Worm (Caenorhabditis elegans): Measurements from ENCODE around the gene K10D2.5.

Gene K10D2.5

DNA sequence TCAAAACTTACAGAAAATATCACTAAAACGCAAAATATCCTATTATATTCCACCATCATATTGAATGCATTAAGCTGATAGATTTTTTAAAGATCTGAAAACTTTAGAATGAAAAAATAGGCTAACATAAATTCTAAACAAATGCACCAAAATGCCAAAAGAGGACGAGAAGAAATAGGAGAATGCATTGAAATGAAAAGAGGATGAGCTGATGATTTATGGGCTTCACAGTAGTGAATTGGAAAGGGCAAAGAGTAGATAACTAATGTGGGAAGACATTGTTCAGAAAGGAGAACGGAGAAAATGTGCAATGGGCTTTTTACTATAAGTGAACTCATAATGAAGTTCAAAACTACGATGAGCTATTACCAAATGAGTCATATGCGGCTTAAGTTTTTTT lies 45.0 kb downstream of the K10D2.5 start, which contains the start of gene cutl-19:
Gene cutl-19, minus strand, starts transcription at position 101 of the 400 bp plus-strand sequence.
- TF ChIP-seq nfyb-1 (GFP tag; IDR thresholded peaks at IDR 0.05) (no peak), tbx-9 (tag; optimal IDR thresholded peaks at IDR 0.05; ENCODE audit: borderline replicate concordance) (no peak), chd-7 (tag; optimal IDR thresholded peaks at IDR 0.05) (no peak), egrh-3 (GFP tag; IDR thresholded peaks at IDR 0.05) (no peak), nhr-120 (GFP tag; IDR thresholded peaks at IDR 0.05) (no peak), Y53G8AR.9 (GFP tag; conservative IDR thresholded peaks at IDR 0.05) (no peak), nhr-80 (tag; optimal IDR thresholded peaks at IDR 0.05) (no peak), lin-54 (GFP tag; optimal IDR thresholded peaks at IDR 0.05) (no peak), hsf-1 (GFP tag; IDR thresholded peaks at IDR 0.05) (no peak), lir-1 (GFP tag; conservative IDR thresholded peaks at IDR 0.05) (no peak), T07F8.4 (tag; optimal IDR thresholded peaks at IDR 0.05) (no peak), snpc-1.1 (tag; optimal IDR thresholded peaks at IDR 0.05; ENCODE audit: insufficient read depth) (no peak), nhr-27 (tag; optimal IDR thresholded peaks at IDR 0.05) (no peak), madf-3 (GFP tag; IDR thresholded peaks at IDR 0.05) (no peak), ztf-3 (GFP tag; optimal IDR thresholded peaks at IDR 0.05) (no peak), B0035.1 (tag; optimal IDR thresholded peaks at IDR 0.05) (no peak), ztf-22 (GFP tag; optimal IDR thresholded peaks at IDR 0.05) (no peak), snpc-3.4 (tag; optimal IDR thresholded peaks at IDR 0.05) (no peak)

DNA sequence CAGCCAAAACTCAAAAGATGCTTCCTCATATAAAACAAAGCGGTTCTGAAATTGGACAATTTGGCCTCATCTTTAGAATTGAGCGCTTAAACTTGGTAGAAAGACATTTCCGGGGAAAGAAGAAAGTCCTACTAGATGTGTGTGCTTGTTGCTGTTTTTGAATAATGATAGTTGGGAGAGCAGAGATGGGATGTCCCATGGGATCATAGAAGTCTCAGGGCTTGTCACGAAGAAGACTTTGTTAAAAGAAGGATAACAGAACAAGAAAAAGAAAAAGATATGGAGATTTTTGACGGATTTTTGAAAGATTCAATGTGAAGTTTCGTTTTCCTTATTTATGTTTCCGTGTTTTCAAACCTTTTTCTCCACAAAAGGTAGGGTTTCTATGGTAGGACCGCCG lies 46.2 kb downstream of the K10D2.5 start, which contains the start of gene ZC155.2:
Gene ZC155.2, plus strand, starts transcription at position 301 of the 400 bp plus-strand sequence.
- TF ChIP-seq rec-8 (tag; optimal IDR thresholded peaks at IDR 0.05), result no peak
- TF ChIP-seq zim-3 (tag; optimal IDR thresholded peaks at IDR 0.05), result no peak
- no peak for TF ChIP-seq gei-17 (GFP tag; optimal IDR thresholded peaks at IDR 0.05)
- TF ChIP-seq F37B4.10 (GFP tag; IDR thresholded peaks at IDR 0.05), result no peak
- TF ChIP-seq mes-4 (tag; optimal IDR thresholded peaks at IDR 0.05), result no peak
- no peak for TF ChIP-seq aptf-2 (GFP tag; conservative IDR thresholded peaks at IDR 0.05)

DNA sequence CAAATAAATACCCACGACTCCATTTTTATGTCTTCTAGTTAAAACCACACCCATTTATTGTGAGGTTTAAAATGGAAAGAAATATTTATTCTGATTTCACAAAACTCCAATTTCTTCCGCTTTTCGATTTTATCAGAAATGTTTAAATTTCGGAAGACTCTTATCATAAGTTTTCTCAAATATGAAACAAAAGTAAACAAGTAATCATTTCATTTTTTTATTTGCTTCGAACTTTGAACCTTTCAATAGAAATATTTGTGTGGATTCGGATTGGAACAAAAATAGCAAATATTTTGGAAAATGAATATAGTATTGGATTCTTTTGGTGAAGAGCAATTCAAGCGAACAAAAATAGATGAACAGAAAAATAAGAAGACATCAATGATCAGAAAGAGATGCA lies 49.3 kb downstream of the K10D2.5 start:
- no peak for TF ChIP-seq pha-4 (tag; optimal IDR thresholded peaks at IDR 0.05)
- no peak for TF ChIP-seq sptf-2 (GFP tag; optimal IDR thresholded peaks at IDR 0.05)
- TF ChIP-seq ets-4 (GFP tag; optimal IDR thresholded peaks at IDR 0.05), result no peak
- no peak for TF ChIP-seq ztf-18 (tag; optimal IDR thresholded peaks at IDR 0.05)
- no peak for TF ChIP-seq F39B2.1 (GFP tag; IDR thresholded peaks at IDR 0.05)
- no peak for TF ChIP-seq tbx-9 (tag; optimal IDR thresholded peaks at IDR 0.05; ENCODE audit: borderline replicate concordance)
- TF ChIP-seq F10E7.11 (tag; optimal IDR thresholded peaks at IDR 0.05), result no peak
- no peak for TF ChIP-seq hmg-1.2 (GFP tag; IDR thresholded peaks at IDR 0.05)
- no peak for TF ChIP-seq mel-28 (tag; optimal IDR thresholded peaks at IDR 0.05; ENCODE audit: borderline replicate concordance)
- no peak for TF ChIP-seq T07F8.4 (tag; optimal IDR thresholded peaks at IDR 0.05)

DNA sequence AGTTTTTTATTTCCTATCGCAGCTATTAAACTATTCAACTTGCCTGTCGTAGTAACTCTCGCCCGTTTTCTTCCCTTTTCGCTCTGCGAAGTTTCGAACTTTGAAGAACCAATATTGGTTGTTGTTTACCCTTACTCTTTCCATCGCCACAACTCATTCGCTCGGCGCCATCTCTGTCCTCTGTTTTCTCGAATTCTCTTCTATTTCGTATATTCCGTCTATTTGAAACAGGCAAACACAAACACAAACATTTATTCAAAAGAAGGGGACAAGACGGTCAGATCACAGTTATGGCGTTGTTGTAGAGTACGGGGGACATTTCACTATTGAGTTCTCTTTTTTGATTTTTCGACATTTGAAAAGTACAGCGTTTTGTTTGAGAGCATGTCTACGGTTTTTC lies 50.3 kb downstream of the K10D2.5 start:
- TF ChIP-seq xnd-1 (tag; optimal IDR thresholded peaks at IDR 0.05) (no peak), ztf-3 (GFP tag; optimal IDR thresholded peaks at IDR 0.05) (no peak), unc-130 (GFP tag; optimal IDR thresholded peaks at IDR 0.05) (no peak), dpff-1 (tag; optimal IDR thresholded peaks at IDR 0.05) (no peak), nhr-80 (tag; optimal IDR thresholded peaks at IDR 0.05) (no peak), fkh-3 (tag; optimal IDR thresholded peaks at IDR 0.05) (no peak), lin-54 (GFP tag; optimal IDR thresholded peaks at IDR 0.05) (no peak), bed-1 (GFP tag; IDR thresholded peaks at IDR 0.05) (no peak), F39B2.1 (GFP tag; IDR thresholded peaks at IDR 0.05) (no peak), F23B12.7 (tag; optimal IDR thresholded peaks at IDR 0.05; ENCODE audit: insufficient read depth) (no peak), F22D6.2 (tag; optimal IDR thresholded peaks at IDR 0.05) (no peak), snpc-3.4 (tag; optimal IDR thresholded peaks at IDR 0.05) (no peak), lsy-27 (tag; optimal IDR thresholded peaks at IDR 0.05; ENCODE audit: borderline replicate concordance, insufficient read depth) (no peak), somi-1 (GFP tag; optimal IDR thresholded peaks at IDR 0.05) (no peak), rpc-1 (optimal IDR thresholded peaks at IDR 0.05) (no peak), rpc-1 (tag; optimal IDR thresholded peaks at IDR 0.05) (no peak), dpl-1 (GFP tag; optimal IDR thresholded peaks at IDR 0.05) (no peak)

Data from whole organism, young adult.